Worm (Caenorhabditis elegans) whole organism, L4 larva: ENCODE measurements around the gene W05H9.4.

Experiments used
- F26F4.8 ChIP-seq: fragments of 200-800 bp; sonication (Bioruptor generic); conservative IDR thresholded peaks from 2 replicates; pipeline ENCODE4 v1.3.6; 2022; ENCODE audit warnings: missing genetic modification characterization, missing compliant biosample characterization
- F49E8.2 ChIP-seq: sonication (generic microtip); optimal IDR thresholded peaks from 2 replicates; lab custom pipeline; 2016; ENCODE audit warnings: missing compliant biosample characterization, mild to moderate bottlenecking, missing genetic modification characterization, borderline replicate concordance
- Y105C5A.15 ChIP-seq: fragments of 200-800 bp; sonication (Bioruptor generic); IDR thresholded peaks from 2 replicates; pipeline ENCODE4 v1.3.6; 2022; ENCODE audit warnings: missing genetic modification characterization, missing compliant biosample characterization
- Y48G9A.11 ChIP-seq: fragments of 200-800 bp; sonication (Bioruptor generic); IDR thresholded peaks from 2 replicates; pipeline ENCODE4 v1.3.6; 2022; ENCODE audit warnings: missing genetic modification reagents, missing genetic modification characterization, missing compliant biosample characterization
- Y5F2A.4 ChIP-seq: fragments of 200-800 bp; sonication (Bioruptor generic); optimal IDR thresholded peaks from 2 replicates; lab custom pipeline; 2018; ENCODE audit warnings: mild to moderate bottlenecking, missing genetic modification characterization, missing compliant biosample characterization
- ZK337.2 ChIP-seq: fragments of 200-800 bp; sonication (Bioruptor generic); IDR thresholded peaks from 2 replicates; pipeline ENCODE4 v1.3.6; 2022; ENCODE audit warnings: missing genetic modification reagents, missing genetic modification characterization, missing compliant biosample characterization
- ZK546.5 ChIP-seq, 2 experiments: sonication (generic microtip); optimal IDR thresholded peaks; 2 replicates each; lab custom pipeline; 2017; ENCODE audit warnings: missing biosample characterization in 2 of 2, missing genetic modification characterization in 2 of 2
- aha-1 ChIP-seq: fragments of 150-350 bp; peaks from one replicate; lab custom pipeline; 2014; ENCODE audit warnings: missing biosample characterization, missing genetic modification characterization
- aly-2 ChIP-seq: sonication (generic microtip); optimal IDR thresholded peaks from 2 replicates; lab custom pipeline; 2018; ENCODE audit warnings: missing biosample characterization, missing genetic modification characterization
- ama-1 ChIP-seq: fragments of 150-350 bp; optimal IDR thresholded peaks from 2 replicates; lab custom pipeline; 2014; ENCODE audit warnings: inconsistent platforms, mixed read lengths
- arid-1 ChIP-seq: fragments of 200-800 bp; sonication (Bioruptor generic); conservative IDR thresholded peaks from 2 replicates; pipeline ENCODE4 v1.3.6; 2022; ENCODE audit warnings: missing genetic modification reagents, missing genetic modification characterization, missing compliant biosample characterization
- attf-4 ChIP-seq: sonication (generic microtip); optimal IDR thresholded peaks from 3 replicates; lab custom pipeline; 2017; ENCODE audit warnings: missing biosample characterization, missing genetic modification characterization
- ceh-32 ChIP-seq: sonication (generic microtip); optimal IDR thresholded peaks from 2 replicates; lab custom pipeline; 2016; ENCODE audit warnings: mild to moderate bottlenecking, missing genetic modification characterization, missing compliant biosample characterization; ENCODE audit not compliant: poor library complexity
- cey-2 ChIP-seq: sonication (generic microtip); optimal IDR thresholded peaks from 3 replicates; lab custom pipeline; 2017; ENCODE audit warnings: missing genetic modification characterization, mild to moderate bottlenecking, missing compliant biosample characterization, antibody characterized with exemption, borderline replicate concordance; ENCODE audit not compliant: insufficient read depth
- ctbp-1 ChIP-seq: fragments of 200-800 bp; sonication (Bioruptor generic); IDR thresholded peaks from 2 replicates; pipeline ENCODE4 v1.3.6; 2022; ENCODE audit warnings: missing genetic modification reagents, missing genetic modification characterization, missing compliant biosample characterization
- daf-16 ChIP-seq, 3 experiments: sonication (generic microtip); optimal IDR thresholded peaks; 2 replicates each; lab custom pipeline; 2016 to 2017; ENCODE audit warnings: missing genetic modification characterization in 3 of 3, missing genetic modification reagents in 3 of 3, mild to moderate bottlenecking in 2 of 3, missing compliant biosample characterization in 2 of 3, missing biosample characterization in 1 of 3, moderate library complexity in 1 of 3
- daf-8 ChIP-seq: fragments of 200-800 bp; sonication (Bioruptor generic); IDR thresholded peaks from 2 replicates; pipeline ENCODE4 v1.3.6; 2022; ENCODE audit warnings: missing genetic modification characterization, missing compliant biosample characterization
- duxl-1 ChIP-seq: sonication (generic microtip); optimal IDR thresholded peaks from 2 replicates; lab custom pipeline; 2016; ENCODE audit warnings: mild to moderate bottlenecking, missing genetic modification characterization, moderate library complexity, missing compliant biosample characterization; ENCODE audit not compliant: poor library complexity
- dve-1 ChIP-seq: sonication (generic microtip); optimal IDR thresholded peaks from 2 replicates; lab custom pipeline; 2017; ENCODE audit warnings: antibody characterized with exemption, mild to moderate bottlenecking, missing genetic modification characterization, missing compliant biosample characterization; ENCODE audit not compliant: insufficient read depth
- egl-43 ChIP-seq: fragments of 200-800 bp; sonication (Bioruptor generic); IDR thresholded peaks from 2 replicates; pipeline ENCODE4 v1.3.6; 2022; ENCODE audit warnings: missing genetic modification reagents, missing genetic modification characterization, missing compliant biosample characterization
- fkh-10 ChIP-seq: fragments of 150-350 bp; optimal IDR thresholded peaks from 2 replicates; lab custom pipeline; 2014; ENCODE audit warnings: missing biosample characterization, missing genetic modification reagents, missing genetic modification characterization
- hif-1 ChIP-seq, 2 experiments: sonication (generic microtip); optimal IDR thresholded peaks; 2 replicates each; lab custom pipeline; 2016 to 2017; ENCODE audit warnings: missing compliant biosample characterization in 2 of 2, missing genetic modification characterization in 2 of 2, missing genetic modification reagents in 2 of 2, missing genotype in 2 of 2, mild to moderate bottlenecking in 1 of 2
- hlh-11 ChIP-seq: fragments of 200-800 bp; sonication (Bioruptor generic); optimal IDR thresholded peaks from 2 replicates; lab custom pipeline; 2018; ENCODE audit warnings: mild to moderate bottlenecking, missing genetic modification characterization, missing compliant biosample characterization
- hmg-1.1 ChIP-seq: fragments of 200-800 bp; sonication (Bioruptor generic); IDR thresholded peaks from 2 replicates; pipeline ENCODE4 v1.3.6; 2022; ENCODE audit warnings: missing genetic modification reagents, missing genetic modification characterization, missing compliant biosample characterization
- lin-13 ChIP-seq: fragments of 150-350 bp; optimal IDR thresholded peaks from 2 replicates; lab custom pipeline; 2014; ENCODE audit warnings: missing biosample characterization, missing genetic modification reagents, missing genetic modification characterization
- lin-15B ChIP-seq: fragments of 150-350 bp; sonication (generic microtip); optimal IDR thresholded peaks from 3 replicates; lab custom pipeline; 2014; ENCODE audit warnings: missing biosample characterization, missing genetic modification characterization
- lin-29 ChIP-seq: fragments of 200-800 bp; sonication (Bioruptor generic); IDR thresholded peaks from 2 replicates; pipeline ENCODE4 v1.3.6; 2022; ENCODE audit warnings: missing genetic modification reagents, missing genetic modification characterization, missing compliant biosample characterization
- lir-3 ChIP-seq: sonication (generic microtip); optimal IDR thresholded peaks from 2 replicates; lab custom pipeline; 2016; ENCODE audit warnings: mild to moderate bottlenecking, missing genetic modification characterization, missing compliant biosample characterization
- madf-9 ChIP-seq: fragments of 200-800 bp; sonication (Bioruptor generic); conservative IDR thresholded peaks from 2 replicates; pipeline ENCODE4 v1.3.6; 2022; ENCODE audit warnings: missing genetic modification reagents, missing genetic modification characterization, missing compliant biosample characterization
- mdt-29 ChIP-seq: fragments of 200-800 bp; sonication (Bioruptor generic); IDR thresholded peaks from 2 replicates; pipeline ENCODE4 v1.3.6; 2022; ENCODE audit warnings: missing genetic modification reagents, missing genetic modification characterization, missing compliant biosample characterization
- mxl-3 ChIP-seq: fragments of 200-800 bp; sonication (Bioruptor generic); optimal IDR thresholded peaks from 2 replicates; lab custom pipeline; 2018; ENCODE audit warnings: mild to moderate bottlenecking, missing genetic modification characterization, missing compliant biosample characterization
- nhr-28 ChIP-seq: fragments of 150-350 bp; optimal IDR thresholded peaks from 2 replicates; lab custom pipeline; 2014; ENCODE audit warnings: missing biosample characterization, missing genetic modification characterization
- nhr-41 ChIP-seq: fragments of 200-800 bp; sonication (Bioruptor generic); IDR thresholded peaks from 2 replicates; pipeline ENCODE4 v1.3.6; 2022; ENCODE audit warnings: missing genetic modification reagents, missing genetic modification characterization, missing compliant biosample characterization
- pqm-1 ChIP-seq: sonication (generic microtip); optimal IDR thresholded peaks from 2 replicates; lab custom pipeline; 2017; ENCODE audit warnings: missing biosample characterization, missing genetic modification characterization
- saeg-2 ChIP-seq: fragments of 200-800 bp; sonication (Bioruptor generic); IDR thresholded peaks from 2 replicates; pipeline ENCODE4 v1.3.6; 2022; ENCODE audit warnings: missing genetic modification reagents, missing genetic modification characterization, missing compliant biosample characterization
- set-16 ChIP-seq: fragments of 200-800 bp; sonication (Bioruptor generic); IDR thresholded peaks from 2 replicates; pipeline ENCODE4 v1.3.6; 2022; ENCODE audit warnings: missing genetic modification reagents, missing genetic modification characterization, missing compliant biosample characterization
- spr-1 ChIP-seq: sonication (generic microtip); optimal IDR thresholded peaks from 2 replicates; lab custom pipeline; 2016; ENCODE audit warnings: mild to moderate bottlenecking, missing genetic modification characterization, missing compliant biosample characterization
- spr-3 ChIP-seq: fragments of 200-800 bp; sonication (Bioruptor generic); optimal IDR thresholded peaks from 2 replicates; lab custom pipeline; 2018; ENCODE audit warnings: mild to moderate bottlenecking, missing genetic modification characterization, missing compliant biosample characterization
- unc-130 ChIP-seq: sonication (generic microtip); optimal IDR thresholded peaks from 2 replicates; lab custom pipeline; 2016; ENCODE audit warnings: missing genetic modification reagents, missing genetic modification characterization, missing compliant biosample characterization
- zfp-2 ChIP-seq: sonication (generic microtip); optimal IDR thresholded peaks from 2 replicates; lab custom pipeline; 2016; ENCODE audit warnings: mild to moderate bottlenecking, missing genetic modification characterization, missing compliant biosample characterization
- zip-2 ChIP-seq: fragments of 150-350 bp; optimal IDR thresholded peaks from 2 replicates; lab custom pipeline; 2014; ENCODE audit warnings: missing biosample characterization, missing genetic modification characterization

W05H9.4 gene

ce11 chrX:6286154-6286553 is 22.7 kb downstream of the W05H9.4 start (continued):
- TF ChIP-seq spr-1 (peak; percentile 46), daf-16 (GFP tag; optimal IDR thresholded peaks at IDR 0.05; lab: Kevin White, UChicago) (peak; percentile 30 to 87), daf-16 (tag; optimal IDR thresholded peaks at IDR 0.05; lab: Kevin White, UChicago) (peak; percentile 70), spr-3 (GFP tag; lab: Kevin White, UChicago) (no peak), dve-1 (peak; percentile 53), duxl-1 (tag; lab: Kevin White, UChicago) (peak; percentile 56), F26F4.8 (peak; percentile 87), lin-13 (peak; percentile 39), saeg-2 (GFP tag; lab: Robert Waterston, UW) (0 out of 2 replicates have a peak, but pooled peaks have one; percentile 8), mxl-3 (GFP tag; lab: Kevin White, UChicago) (peak; percentile 18), ZK546.5 (tag; optimal IDR thresholded peaks at IDR 0.05; lab: Kevin White, UChicago) (no peak), daf-8 (GFP tag; lab: Robert Waterston, UW) (no peak), attf-4 (peak; percentile 17), egl-43 (peak; percentile 93), lin-29 (GFP tag; lab: Robert Waterston, UW) (0 out of 2 replicates have a peak, but pooled peaks have one; percentile 15), Y5F2A.4 (GFP tag; lab: Kevin White, UChicago) (peak; percentile 75), Y48G9A.11 (GFP tag; lab: Robert Waterston, UW) (peak; percentile 53), lir-3 (peak; percentile 32), aly-2 (tag; lab: Kevin White, UChicago) (no peak), hmg-1.1 (GFP tag; lab: Robert Waterston, UW) (peak; percentile 25; the same call in 1 of the 2 replicates), pqm-1 (tag; lab: Kevin White, UChicago) (no peak), nhr-28 (peak; percentile 6), mdt-29 (GFP tag; lab: Robert Waterston, UW) (peak; percentile 40; the same call in 1 of the 2 replicates), aha-1 (tag; lab: Kevin White, UChicago) (peak; percentile 81), nhr-41 (GFP tag; lab: Robert Waterston, UW) (peak; percentile 86), F49E8.2 (tag; lab: Kevin White, UChicago) (peak; percentile 21), ama-1 (lab: Kevin White, UChicago) (no peak), hif-1 (tag; optimal IDR thresholded peaks at IDR 0.05; lab: Kevin White, UChicago) (no peak), fkh-10 (no peak), ZK337.2 (GFP tag; lab: Robert Waterston, UW) (peak; percentile 75; the same call in 1 of the 2 replicates), Y105C5A.15 (peak; percentile 77; the same call in 1 of the 2 replicates), zip-2 (peak; percentile 67), set-16 (GFP tag; lab: Robert Waterston, UW) (no peak), ceh-32 (tag; lab: Kevin White, UChicago) (peak; percentile 20), hlh-11 (tag; lab: Kevin White, UChicago) (peak; percentile 32), arid-1 (GFP tag; lab: Robert Waterston, UW) (peak; percentile 77), cey-2 (tag; lab: Kevin White, UChicago) (no peak), zfp-2 (tag; lab: Kevin White, UChicago) (no peak), lin-15B (tag; lab: Kevin White, UChicago) (no peak), ctbp-1 (GFP tag; lab: Robert Waterston, UW) (peak; percentile 78), unc-130 (GFP tag; lab: Kevin White, UChicago) (no peak), madf-9 (peak; percentile 57; the same call in 1 of the 2 replicates)
